Fruit fly (Drosophila melanogaster): ENCODE results near the gene MED10.

MED10 gene

dm6 chr3L:16203236-16203635, 28.6 kb upstream of the MED10 start (continued):
- TF ChIP-seq CG31224 (GFP tag; IDR thresholded peaks at IDR 0.05) = peak; percentile 75
- peak; percentile 78 for TF ChIP-seq CG7786 (GFP tag; optimal IDR thresholded peaks at IDR 0.05)
- peak; percentile 88 for TF ChIP-seq CG13624 (GFP tag; optimal IDR thresholded peaks at IDR 0.05)
- TF ChIP-seq Nf-YC (tag; optimal IDR thresholded peaks at IDR 0.05) = peak; percentile 0
- TF ChIP-seq CG34224 (GFP tag; IDR thresholded peaks at IDR 0.05; ENCODE audit: partially characterized antibody) = no peak
- peak; percentile 53 for TF ChIP-seq CG18262 (tag; optimal IDR thresholded peaks at IDR 0.05)
- TF ChIP-seq CG13894 (tag; optimal IDR thresholded peaks at IDR 0.05) = peak; percentile 70
- no peak for TF ChIP-seq tll (GFP tag; optimal IDR thresholded peaks at IDR 0.05)
- TF ChIP-seq gsb-n (tag; optimal IDR thresholded peaks at IDR 0.05) = no peak
- TF ChIP-seq CG8359 (GFP tag; optimal IDR thresholded peaks at IDR 0.05; ENCODE audit: borderline replicate concordance) = peak; percentile 7
- TF ChIP-seq hth (optimal IDR thresholded peaks at IDR 0.05) = no peak
- no peak for TF ChIP-seq CG16813 (GFP tag; IDR thresholded peaks at IDR 0.05; ENCODE audit: partially characterized antibody)
- TF ChIP-seq gt (GFP tag; IDR thresholded peaks at IDR 0.05) = 0 out of 2 replicates have a peak, but pooled peaks have one; percentile 30
- TF ChIP-seq ftz-f1 (GFP tag; optimal IDR thresholded peaks at IDR 0.05) = no peak
- TF ChIP-seq CG18619 (GFP tag; optimal IDR thresholded peaks at IDR 0.05) = peak; percentile 58
- no peak for TF ChIP-seq trh (GFP tag; optimal IDR thresholded peaks at IDR 0.05)
- no peak for TF ChIP-seq CG13287 (GFP tag; IDR thresholded peaks at IDR 0.05; ENCODE audit: partially characterized antibody)
- TF ChIP-seq CG4328 (GFP tag; optimal IDR thresholded peaks at IDR 0.05) = peak; percentile 7
- TF ChIP-seq abd-A (tag; optimal IDR thresholded peaks at IDR 0.05) = peak; percentile 36
- peak; percentile 60; the same call in 1 of the 3 replicates for TF ChIP-seq CG11560 (tag; IDR thresholded peaks at IDR 0.05)
- peak; percentile 57; the same call in 1 of the 2 replicates for TF ChIP-seq aop (GFP tag; IDR thresholded peaks at IDR 0.05)
- no peak for TF ChIP-seq Dref (GFP tag; IDR thresholded peaks at IDR 0.05)
- TF ChIP-seq lbe (GFP tag; optimal IDR thresholded peaks at IDR 0.05) = peak; percentile 77
- peak; percentile 67; the same call in 1 of the 2 replicates for TF ChIP-seq ham (GFP tag; IDR thresholded peaks at IDR 0.05)
- peak; percentile 84 for TF ChIP-seq CG18476 (GFP tag; optimal IDR thresholded peaks at IDR 0.05)
- peak; percentile 58 for TF ChIP-seq onecut (GFP tag; IDR thresholded peaks at IDR 0.05)
- peak; percentile 75 for TF ChIP-seq CG11696 (GFP tag; IDR thresholded peaks at IDR 0.05)
- no peak for TF ChIP-seq CG9215 (GFP tag; IDR thresholded peaks at IDR 0.05)
- TF ChIP-seq org-1 (GFP tag; optimal IDR thresholded peaks at IDR 0.05) = peak; percentile 68
- no peak for TF ChIP-seq fd64A (GFP tag; optimal IDR thresholded peaks at IDR 0.05)
- peak; percentile 61 for TF ChIP-seq Chrac-16 (GFP tag; optimal IDR thresholded peaks at IDR 0.05)
- TF ChIP-seq Sox102F (GFP tag; optimal IDR thresholded peaks at IDR 0.05) = peak; percentile 78
- peak; percentile 80 for TF ChIP-seq HLH3B (GFP tag; IDR thresholded peaks at IDR 0.05)
- peak; percentile 79 for TF ChIP-seq Xrp1 (GFP tag; IDR thresholded peaks at IDR 0.05)
- no peak for TF ChIP-seq Opbp (GFP tag; IDR thresholded peaks at IDR 0.05; ENCODE audit: partially characterized antibody)
- peak; percentile 80 for TF ChIP-seq PHDP (tag; optimal IDR thresholded peaks at IDR 0.05)
- no peak for TF ChIP-seq unc-4 (GFP tag; IDR thresholded peaks at IDR 0.05; ENCODE audit: partially characterized antibody)
- no peak; the same call in 2 of the 3 replicates for TF ChIP-seq Optix (GFP tag; IDR thresholded peaks at IDR 0.05)
- TF ChIP-seq vfl (GFP tag; optimal IDR thresholded peaks at IDR 0.05) = peak; percentile 26
- peak; percentile 12 for TF ChIP-seq CG14965 (GFP tag; optimal IDR thresholded peaks at IDR 0.05; ENCODE audit: borderline replicate concordance)
- TF ChIP-seq CG18011 (GFP tag; optimal IDR thresholded peaks at IDR 0.05) = no peak
- TF ChIP-seq chn (GFP tag; optimal IDR thresholded peaks at IDR 0.05) = peak; percentile 57
- no peak; the same call in 1 of the 2 replicates for TF ChIP-seq CG32767 (GFP tag; IDR thresholded peaks at IDR 0.05)
- TF ChIP-seq CG16863 (GFP tag; optimal IDR thresholded peaks at IDR 0.05) = peak; percentile 64
- peak; percentile 72 for TF ChIP-seq CG14667 (GFP tag; IDR thresholded peaks at IDR 0.05)
- TF ChIP-seq bigmax (GFP tag; optimal IDR thresholded peaks at IDR 0.05) = no peak
- TF ChIP-seq NC2β (GFP tag; optimal IDR thresholded peaks at IDR 0.05) = peak; percentile 9
- no peak for TF ChIP-seq pros (GFP tag; optimal IDR thresholded peaks at IDR 0.05)
- TF ChIP-seq h (optimal IDR thresholded peaks at IDR 0.05) = no peak
- peak; percentile 80 for TF ChIP-seq tap (tag; optimal IDR thresholded peaks at IDR 0.05)
- TF ChIP-seq nerfin-2 (GFP tag; IDR thresholded peaks at IDR 0.05; ENCODE audit: partially characterized antibody) = no peak

Measured in whole organism, embryonic.